Fruit fly (Drosophila melanogaster): ENCODE measurements around the gene CG43739.

The CG43739 gene

dm6 chr2L:20918733-20919132, at the start of gene CG43739, which contains the start of gene sky:
Gene CG43739, minus strand, starts transcription at chr2L:20918931.
Gene sky, minus strand, starts transcription at chr2L:20918931.
- TF ChIP-seq noc (tag; optimal IDR thresholded peaks at IDR 0.05) = peak; percentile 0

- no peak for TF ChIP-seq noc (tag; optimal IDR thresholded peaks at IDR 0.05)
Measured at dm6 chr2L:20965001-20965400, 46.3 kb upstream of the CG43739 start.

dm6 chr2L:20960019-20960525, 41.3 kb upstream of the CG43739 start:
- TF ChIP-seq noc (tag; optimal IDR thresholded peaks at IDR 0.05) = no peak

- TF ChIP-seq noc (tag; optimal IDR thresholded peaks at IDR 0.05) = no peak
Measured at dm6 chr2L:20957968-20958367, 39.2 kb upstream of the CG43739 start.

- TF ChIP-seq noc (tag; optimal IDR thresholded peaks at IDR 0.05) = no peak
Measured at dm6 chr2L:20957266-20957665, 38.5 kb upstream of the CG43739 start.

dm6 chr2L:20956836-20957235, 38.1 kb upstream of the CG43739 start:
- TF ChIP-seq noc (tag; optimal IDR thresholded peaks at IDR 0.05) = no peak

- no peak for TF ChIP-seq noc (tag; optimal IDR thresholded peaks at IDR 0.05)
Measured at dm6 chr2L:20951320-20951719, 32.6 kb upstream of the CG43739 start.

- no peak for TF ChIP-seq noc (tag; optimal IDR thresholded peaks at IDR 0.05)
Measured at dm6 chr2L:20950421-20951108, 31.8 kb upstream of the CG43739 start.

- no peak for TF ChIP-seq noc (tag; optimal IDR thresholded peaks at IDR 0.05)
Measured at dm6 chr2L:20948625-20949024, 29.9 kb upstream of the CG43739 start.

- no peak for TF ChIP-seq noc (tag; optimal IDR thresholded peaks at IDR 0.05)
Measured at dm6 chr2L:20944886-20945558, 26.3 kb upstream of the CG43739 start.

dm6 chr2L:20944342-20944741, 25.6 kb upstream of the CG43739 start:
- no peak for TF ChIP-seq noc (tag; optimal IDR thresholded peaks at IDR 0.05)

- no peak for TF ChIP-seq noc (tag; optimal IDR thresholded peaks at IDR 0.05)
Measured at dm6 chr2L:20943148-20943547, 24.4 kb upstream of the CG43739 start.

dm6 chr2L:20942206-20942863, 23.6 kb upstream of the CG43739 start:
- no peak for TF ChIP-seq noc (tag; optimal IDR thresholded peaks at IDR 0.05)

dm6 chr2L:20940738-20941137, 22.0 kb upstream of the CG43739 start:
- no peak for TF ChIP-seq noc (tag; optimal IDR thresholded peaks at IDR 0.05)

- TF ChIP-seq noc (tag; optimal IDR thresholded peaks at IDR 0.05) = no peak
Measured at dm6 chr2L:20939632-20940031, 20.9 kb upstream of the CG43739 start.

- no peak for TF ChIP-seq noc (tag; optimal IDR thresholded peaks at IDR 0.05)
Measured at dm6 chr2L:20937395-20937794, 18.7 kb upstream of the CG43739 start.

- TF ChIP-seq noc (tag; optimal IDR thresholded peaks at IDR 0.05) = no peak
Measured at dm6 chr2L:20936420-20936819, 17.7 kb upstream of the CG43739 start.
